Fruit fly (Drosophila melanogaster) whole organism, embryonic: ENCODE results near the gene CG14142.
A peak's percentile ranks its signal among the peaks of the same experiment; 100 is the strongest.

Source experiments
- Abd-B ChIP-seq: fragments of 200-800 bp; sonication (Bioruptor generic); optimal IDR thresholded peaks from 2 replicates; lab custom pipeline; 2018; ENCODE audit warnings: missing biosample characterization, mild to moderate bottlenecking, missing genetic modification characterization, moderate library complexity
- B-H2 ChIP-seq: fragments of 200-800 bp; sonication (Bioruptor generic); optimal IDR thresholded peaks from 2 replicates; lab custom pipeline; 2018; ENCODE audit warnings: missing biosample characterization, mild to moderate bottlenecking, missing genetic modification characterization
- Bdp1 ChIP-seq: fragments of 200-800 bp; sonication (Bioruptor generic); optimal IDR thresholded peaks from 3 replicates; lab custom pipeline; 2016; ENCODE audit warnings: missing biosample characterization, missing genetic modification characterization
- Blimp-1 ChIP-seq: fragments of 200-800 bp; sonication (Bioruptor generic); optimal IDR thresholded peaks from 3 replicates; lab custom pipeline; 2018; ENCODE audit warnings: missing biosample characterization, missing genetic modification characterization, mild to moderate bottlenecking, moderate library complexity, missing genetic modification reagents
- CG12236 ChIP-seq: fragments of 200-800 bp; sonication (Bioruptor generic); optimal IDR thresholded peaks from 2 replicates; lab custom pipeline; 2016; ENCODE audit warnings: missing biosample characterization, missing genetic modification characterization
- CG13624 ChIP-seq: fragments of 200-800 bp; sonication (Bioruptor generic); optimal IDR thresholded peaks from 2 replicates; lab custom pipeline; 2016; ENCODE audit warnings: missing biosample characterization, missing genetic modification characterization
- CG14441 ChIP-seq: fragments of 200-800 bp; sonication (Bioruptor generic); IDR thresholded peaks from 2 replicates; pipeline ENCODE4 v1.3.6; 2022; ENCODE audit warnings: missing biosample characterization, missing genetic modification characterization
- CG17385 ChIP-seq: fragments of 200-800 bp; sonication (Bioruptor generic); optimal IDR thresholded peaks from 3 replicates; lab custom pipeline; 2018; ENCODE audit warnings: missing biosample characterization, mild to moderate bottlenecking, missing genetic modification characterization
- CG18476 ChIP-seq: fragments of 200-800 bp; sonication (Bioruptor generic); optimal IDR thresholded peaks from 2 replicates; lab custom pipeline; 2016; ENCODE audit warnings: missing biosample characterization, mild to moderate bottlenecking, missing genetic modification characterization
- CG18619 ChIP-seq: fragments of 200-800 bp; sonication (Bioruptor generic); optimal IDR thresholded peaks from 3 replicates; lab custom pipeline; 2017; ENCODE audit warnings: missing biosample characterization, mild to moderate bottlenecking, missing genetic modification characterization
- CG2116 ChIP-seq: fragments of 200-800 bp; sonication (Bioruptor generic); optimal IDR thresholded peaks from 3 replicates; lab custom pipeline; 2018; ENCODE audit warnings: missing biosample characterization, mild to moderate bottlenecking, missing genetic modification characterization
- CG2120 ChIP-seq: fragments of 200-800 bp; sonication (Bioruptor generic); optimal IDR thresholded peaks from 3 replicates; lab custom pipeline; 2016; ENCODE audit warnings: missing biosample characterization, missing genetic modification characterization
- CG2678 ChIP-seq: fragments of 200-800 bp; sonication (Bioruptor generic); optimal IDR thresholded peaks from 3 replicates; lab custom pipeline; 2019; ENCODE audit warnings: missing biosample characterization, mild to moderate bottlenecking, missing genetic modification characterization, moderate library complexity
- CG2889 ChIP-seq: fragments of 200-800 bp; sonication (Bioruptor generic); IDR thresholded peaks from 3 replicates; pipeline ENCODE4 v1.3.6; 2022; ENCODE audit warnings: missing biosample characterization, missing genetic modification characterization
- CG32767 ChIP-seq: fragments of 200-800 bp; sonication (Bioruptor generic); IDR thresholded peaks from 2 replicates; pipeline ENCODE4 v1.3.6; 2022; ENCODE audit warnings: missing biosample characterization, missing genetic modification characterization
- CG3281 ChIP-seq: fragments of 200-800 bp; sonication (Bioruptor generic); optimal IDR thresholded peaks from 3 replicates; lab custom pipeline; 2017; ENCODE audit warnings: missing biosample characterization, mild to moderate bottlenecking, missing genetic modification characterization
- CG4328 ChIP-seq: fragments of 200-800 bp; sonication (Bioruptor generic); optimal IDR thresholded peaks from 3 replicates; lab custom pipeline; 2017; ENCODE audit warnings: missing biosample characterization, missing genetic modification reagents, missing genetic modification characterization
- CG7357 ChIP-seq: fragments of 200-800 bp; sonication (Bioruptor generic); IDR thresholded peaks from 3 replicates; pipeline ENCODE4 v1.3.6; 2022; ENCODE audit warnings: missing biosample characterization, missing genetic modification characterization
- CG7928 ChIP-seq: fragments of 200-800 bp; sonication (Bioruptor generic); optimal IDR thresholded peaks from 2 replicates; lab custom pipeline; 2017; ENCODE audit warnings: missing biosample characterization, mild to moderate bottlenecking, missing genetic modification characterization
- CG8290 ChIP-seq, 3 experiments: fragments of 200-800 bp; sonication (Bioruptor generic); optimal IDR thresholded peaks; 2 replicates each; lab custom pipeline; 2016 to 2019; ENCODE audit warnings: missing biosample characterization in 3 of 3, missing genetic modification characterization in 3 of 3, mild to moderate bottlenecking in 2 of 3, moderate library complexity in 1 of 3
- CG8765 ChIP-seq: fragments of 200-800 bp; sonication (Bioruptor generic); IDR thresholded peaks from 2 replicates; pipeline ENCODE4 v1.3.6; 2022; ENCODE audit warnings: missing biosample characterization, missing genetic modification characterization
- CG9609 ChIP-seq: fragments of 200-800 bp; sonication (Bioruptor generic); optimal IDR thresholded peaks from 3 replicates; lab custom pipeline; 2016; ENCODE audit warnings: missing biosample characterization, missing genetic modification characterization
- CG9876 ChIP-seq: fragments of 200-800 bp; sonication (Bioruptor generic); optimal IDR thresholded peaks from 2 replicates; lab custom pipeline; 2016; ENCODE audit warnings: missing biosample characterization, missing genetic modification characterization
- Dref ChIP-seq: fragments of 200-800 bp; sonication (Bioruptor generic); IDR thresholded peaks from 2 replicates; pipeline ENCODE4 v1.3.6; 2022; ENCODE audit warnings: missing biosample characterization, missing genetic modification characterization
- E2f2 ChIP-seq: fragments of 200-800 bp; sonication (Bioruptor generic); IDR thresholded peaks from 2 replicates; pipeline ENCODE4 v1.3.6; 2022; ENCODE audit warnings: missing biosample characterization, missing genetic modification characterization
- Eip74EF ChIP-seq, 2 experiments: fragments of 200-800 bp in 1 of 2; fragments of >200 bp in 1 of 2; sonication (Bioruptor generic) in 1 of 2; optimal IDR thresholded peaks; 2 replicates each; lab custom pipeline; 2017 to 2019; ENCODE audit warnings: missing biosample characterization in 2 of 2, missing genetic modification characterization in 2 of 2, mild to moderate bottlenecking in 1 of 2, moderate library complexity in 1 of 2
- GATAe ChIP-seq: fragments of 200-800 bp; sonication (Bioruptor generic); conservative IDR thresholded peaks from 2 replicates; pipeline ENCODE4 v1.3.6; 2022; ENCODE audit warnings: missing biosample characterization, missing genetic modification characterization
- Gsc ChIP-seq: fragments of 200-800 bp; sonication (Bioruptor generic); IDR thresholded peaks from 2 replicates; pipeline ENCODE4 v1.3.6; 2022; ENCODE audit warnings: missing biosample characterization, missing genetic modification characterization
- HLH3B ChIP-seq: fragments of 200-800 bp; sonication (Bioruptor generic); IDR thresholded peaks from 2 replicates; pipeline ENCODE4 v1.3.6; 2022; ENCODE audit warnings: missing biosample characterization, missing genetic modification characterization
- HmgD ChIP-seq: fragments of 200-800 bp; sonication (Bioruptor generic); optimal IDR thresholded peaks from 3 replicates; lab custom pipeline; 2016; ENCODE audit warnings: missing biosample characterization, missing genetic modification characterization
- Jarid2 ChIP-seq: fragments of 200-800 bp; sonication (Bioruptor generic); optimal IDR thresholded peaks from 3 replicates; lab custom pipeline; 2017; ENCODE audit warnings: mild to moderate bottlenecking, missing biosample characterization, missing genetic modification reagents, missing genetic modification characterization
- Neu2 ChIP-seq: fragments of 200-800 bp; sonication (Bioruptor generic); optimal IDR thresholded peaks from 3 replicates; lab custom pipeline; 2016; ENCODE audit warnings: missing biosample characterization, missing genetic modification characterization, borderline replicate concordance
- Optix ChIP-seq: fragments of 200-800 bp; sonication (Bioruptor generic); IDR thresholded peaks from 3 replicates; pipeline ENCODE4 v1.3.6; 2022; ENCODE audit warnings: missing biosample characterization, missing genetic modification characterization
- Sry-δ ChIP-seq: fragments of 200-800 bp; sonication (Bioruptor generic); optimal IDR thresholded peaks from 2 replicates; lab custom pipeline; 2016; ENCODE audit warnings: missing biosample characterization, missing genetic modification characterization
- Stat92E ChIP-seq, 3 experiments: fragments of >200 bp in 2 of 3; fragments of 200-800 bp in 1 of 3; sonication (Bioruptor generic) in 1 of 3; optimal IDR thresholded peaks; 2 replicates each; lab custom pipeline; 2017 to 2019; ENCODE audit warnings: missing biosample characterization in 3 of 3, missing genetic modification characterization in 3 of 3, mild to moderate bottlenecking in 1 of 3, moderate library complexity in 1 of 3
- Tbp ChIP-seq: fragments of >200 bp; optimal IDR thresholded peaks from 2 replicates; lab custom pipeline; 2018; ENCODE audit warnings: missing biosample characterization, missing genetic modification characterization
- chif ChIP-seq, 2 experiments: fragments of 200-800 bp; sonication (Bioruptor generic); optimal IDR thresholded peaks; 3 replicates each; lab custom pipeline; 2016; ENCODE audit warnings: missing biosample characterization in 2 of 2, missing genetic modification characterization in 2 of 2
- ewg ChIP-seq: fragments of 200-800 bp; sonication (Bioruptor generic); optimal IDR thresholded peaks from 3 replicates; lab custom pipeline; 2017; ENCODE audit warnings: mild to moderate bottlenecking, missing biosample characterization, missing genetic modification reagents, missing genetic modification characterization
- gsb-n ChIP-seq: fragments of 200-800 bp; sonication (Bioruptor generic); optimal IDR thresholded peaks from 3 replicates; lab custom pipeline; 2018; ENCODE audit warnings: missing biosample characterization, mild to moderate bottlenecking, missing genetic modification characterization
- ind ChIP-seq: fragments of 200-800 bp; sonication (Bioruptor generic); optimal IDR thresholded peaks from 3 replicates; lab custom pipeline; 2016; ENCODE audit warnings: missing biosample characterization, missing genetic modification characterization
- jigr1 ChIP-seq: fragments of 200-800 bp; sonication (Bioruptor generic); IDR thresholded peaks from 3 replicates; pipeline ENCODE4 v1.3.6; 2022; ENCODE audit warnings: missing biosample characterization, missing genetic modification characterization
- nerfin-1 ChIP-seq: fragments of 200-800 bp; sonication (Bioruptor generic); optimal IDR thresholded peaks from 3 replicates; lab custom pipeline; 2019; ENCODE audit warnings: missing biosample characterization, mild to moderate bottlenecking, missing genetic modification characterization, moderate library complexity
- onecut ChIP-seq: fragments of 200-800 bp; sonication (Bioruptor generic); IDR thresholded peaks from 2 replicates; pipeline ENCODE4 v1.3.6; 2022; ENCODE audit warnings: missing biosample characterization, missing genetic modification characterization
- p53 ChIP-seq: fragments of 200-800 bp; sonication (Bioruptor generic); optimal IDR thresholded peaks from 2 replicates; lab custom pipeline; 2016; ENCODE audit warnings: missing biosample characterization, missing genetic modification characterization
- salm ChIP-seq: fragments of 200-800 bp; sonication (Bioruptor generic); optimal IDR thresholded peaks from 2 replicates; lab custom pipeline; 2018; ENCODE audit warnings: missing biosample characterization, mild to moderate bottlenecking, missing genetic modification characterization
- sqz ChIP-seq: fragments of 200-800 bp; sonication (Bioruptor generic); optimal IDR thresholded peaks from 3 replicates; lab custom pipeline; 2018; ENCODE audit warnings: missing biosample characterization, mild to moderate bottlenecking, missing genetic modification characterization
- stc ChIP-seq: fragments of 200-800 bp; sonication (Bioruptor generic); IDR thresholded peaks from 2 replicates; pipeline ENCODE4 v1.3.6; 2022; ENCODE audit warnings: missing biosample characterization, missing genetic modification characterization
- trem ChIP-seq: fragments of 200-800 bp; optimal IDR thresholded peaks from 3 replicates; lab custom pipeline; 2019; ENCODE audit warnings: missing biosample characterization, mild to moderate bottlenecking, missing genetic modification characterization, moderate library complexity
- trh ChIP-seq: fragments of 200-800 bp; sonication (Bioruptor generic); optimal IDR thresholded peaks from 2 replicates; lab custom pipeline; 2016; ENCODE audit warnings: missing biosample characterization, missing genetic modification characterization
- yki ChIP-seq: fragments of >200 bp; optimal IDR thresholded peaks from 3 replicates; lab custom pipeline; 2018
- z ChIP-seq: fragments of 200-800 bp; sonication (Bioruptor generic); IDR thresholded peaks from 3 replicates; pipeline ENCODE4 v1.3.6; 2022; ENCODE audit warnings: missing biosample characterization, missing genetic modification characterization

Gene CG14142

DNA sequence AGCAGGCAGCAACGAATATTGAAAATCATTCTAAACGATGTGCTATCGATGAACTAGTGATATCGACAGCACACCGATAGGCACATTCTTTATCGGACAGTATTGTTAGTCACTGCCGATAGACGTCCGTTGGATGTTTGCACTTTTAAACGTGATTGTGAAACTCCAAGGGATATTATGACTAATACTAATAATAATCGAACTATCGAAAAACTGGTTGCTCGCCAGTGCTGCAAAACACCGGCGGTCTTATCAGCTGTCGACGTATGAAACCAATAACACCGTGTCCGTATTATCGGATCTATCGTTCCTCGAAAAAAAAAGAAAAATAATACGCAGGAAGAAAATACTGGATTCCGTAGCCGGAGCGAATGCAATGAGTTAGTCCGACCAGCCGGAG, 37.2 kb downstream of the CG14142 start, which contains the start of the genes Ube3a and CG7600 (continued):
- no peak for TF ChIP-seq stc (GFP tag; lab: Robert Waterston, UW)
- TF ChIP-seq Gsc (GFP tag; lab: Robert Waterston, UW): no peak
- no peak for TF ChIP-seq Blimp-1 (GFP tag; lab: Kevin White, UChicago)
- TF ChIP-seq E2f2: peak; percentile 67
- no peak for TF ChIP-seq CG18476 (GFP tag; lab: Kevin White, UChicago)
- TF ChIP-seq GATAe: peak; percentile 63
- peak; percentile 71 for TF ChIP-seq gsb-n (tag; lab: Kevin White, UChicago)
- peak; percentile 73 for TF ChIP-seq sqz (GFP tag; lab: Kevin White, UChicago)
- no peak for TF ChIP-seq Jarid2
- no peak for TF ChIP-seq trh (GFP tag; lab: Kevin White, UChicago)
- TF ChIP-seq CG3281: peak; percentile 33
- TF ChIP-seq salm (tag; lab: Kevin White, UChicago): peak; percentile 28
- TF ChIP-seq Optix (GFP tag; lab: Robert Waterston, UW): no peak
- TF ChIP-seq Sry-δ (GFP tag; lab: Kevin White, UChicago): peak; percentile 90
- peak; percentile 5 for TF ChIP-seq CG7928
- no peak for TF ChIP-seq Eip74EF (GFP tag; optimal IDR thresholded peaks at IDR 0.05; lab: Kevin White, UChicago)
- TF ChIP-seq CG4328 (GFP tag; lab: Kevin White, UChicago): no peak
- peak; percentile 98 for TF ChIP-seq Dref (GFP tag; lab: Robert Waterston, UW)
- peak; percentile 81 for TF ChIP-seq CG13624 (GFP tag; lab: Kevin White, UChicago)
- TF ChIP-seq CG2678 (tag; lab: Kevin White, UChicago): peak; percentile 45
- no peak for TF ChIP-seq Abd-B (GFP tag; lab: Kevin White, UChicago)
- TF ChIP-seq CG7357 (GFP tag; lab: Robert Waterston, UW): no peak
- no peak for TF ChIP-seq yki
- TF ChIP-seq onecut (GFP tag; lab: Robert Waterston, UW): peak; percentile 55; the same call in 1 of the 2 replicates
- peak; percentile 24 for TF ChIP-seq Neu2 (GFP tag; lab: Kevin White, UChicago)
- no peak for TF ChIP-seq jigr1 (GFP tag; lab: Robert Waterston, UW)
- peak; percentile 56 for TF ChIP-seq CG8290 (GFP tag; optimal IDR thresholded peaks at IDR 0.05; lab: Kevin White, UChicago)
- peak in 1 of 2 experiments; percentile 88 for TF ChIP-seq CG8290 (tag; optimal IDR thresholded peaks at IDR 0.05; lab: Kevin White, UChicago)
- no peak for TF ChIP-seq CG9876 (GFP tag; lab: Kevin White, UChicago)
- TF ChIP-seq trem (tag; lab: Kevin White, UChicago): peak; percentile 88
- TF ChIP-seq ewg (GFP tag; lab: Kevin White, UChicago): no peak
- TF ChIP-seq CG17385 (GFP tag; lab: Kevin White, UChicago): peak; percentile 20
- no peak for TF ChIP-seq nerfin-1 (tag; lab: Kevin White, UChicago)
- no peak for TF ChIP-seq CG32767
- TF ChIP-seq z (GFP tag; lab: Robert Waterston, UW): no peak
- no peak for TF ChIP-seq ind (GFP tag; lab: Kevin White, UChicago)
- TF ChIP-seq CG2120 (GFP tag; lab: Kevin White, UChicago): peak; percentile 67
- no peak for TF ChIP-seq CG12236 (GFP tag; lab: Kevin White, UChicago)
- TF ChIP-seq CG2889 (GFP tag; lab: Robert Waterston, UW): no peak
- TF ChIP-seq Tbp (GFP tag; lab: Kevin White, UChicago): no peak
- TF ChIP-seq CG14441 (GFP tag; lab: Robert Waterston, UW): no peak
- no peak for TF ChIP-seq Bdp1 (GFP tag; lab: Kevin White, UChicago)
- TF ChIP-seq Stat92E (GFP tag; optimal IDR thresholded peaks at IDR 0.05; lab: Kevin White, UChicago): peak in 1 of 3 experiments; percentile 65
- TF ChIP-seq CG2116 (GFP tag; lab: Kevin White, UChicago): peak; percentile 94
- no peak for TF ChIP-seq CG9609 (GFP tag; lab: Kevin White, UChicago)
- peak; percentile 90 for TF ChIP-seq B-H2
- peak; percentile 7 for TF ChIP-seq p53 (GFP tag; lab: Kevin White, UChicago)
- TF ChIP-seq HLH3B (GFP tag; lab: Robert Waterston, UW): no peak
- no peak for TF ChIP-seq CG18619
- peak; percentile 24 to 27 for TF ChIP-seq chif (GFP tag; optimal IDR thresholded peaks at IDR 0.05; lab: Kevin White, UChicago)
- no peak for TF ChIP-seq CG8765 (GFP tag; lab: Robert Waterston, UW)
- TF ChIP-seq HmgD (GFP tag; lab: Kevin White, UChicago): peak; percentile 88
